Worm (Caenorhabditis elegans) whole organism, late embryonic: ENCODE data around the gene twk-8.

ENCODE experiments used
- C38D4.7 ChIP-seq: fragments of 200-800 bp; sonication (Bioruptor generic); optimal IDR thresholded peaks from 2 replicates; lab custom pipeline; 2018; ENCODE audit warnings: mild to moderate bottlenecking, missing genetic modification characterization, moderate library complexity, missing compliant biosample characterization
- F13H6.1 ChIP-seq: sonication (generic microtip); optimal IDR thresholded peaks from 2 replicates; lab custom pipeline; 2016; ENCODE audit warnings: missing genetic modification characterization, missing compliant biosample characterization
- K02D7.2 ChIP-seq: sonication (generic microtip); optimal IDR thresholded peaks from 2 replicates; lab custom pipeline; 2017; ENCODE audit warnings: mild to moderate bottlenecking, missing genetic modification characterization, missing compliant biosample characterization
- T23F11.4 ChIP-seq: fragments of 200-800 bp; sonication (Bioruptor generic); optimal IDR thresholded peaks from 2 replicates; lab custom pipeline; 2018; ENCODE audit warnings: mild to moderate bottlenecking, missing genetic modification characterization, missing compliant biosample characterization
- ceh-14 ChIP-seq: sonication (generic microtip); optimal IDR thresholded peaks from 2 replicates; lab custom pipeline; 2016; ENCODE audit warnings: missing genotype, missing genetic modification characterization, missing compliant biosample characterization
- ceh-18 ChIP-seq: sonication (generic microtip); optimal IDR thresholded peaks from 2 replicates; lab custom pipeline; 2016; ENCODE audit warnings: missing genetic modification characterization, missing compliant biosample characterization
- ceh-19 ChIP-seq: fragments of 200-800 bp; sonication (Bioruptor generic); optimal IDR thresholded peaks from 2 replicates; lab custom pipeline; 2018; ENCODE audit warnings: mild to moderate bottlenecking, missing genetic modification characterization, missing compliant biosample characterization
- ceh-2 ChIP-seq: sonication (generic microtip); optimal IDR thresholded peaks from 2 replicates; lab custom pipeline; 2016; ENCODE audit warnings: missing genotype, missing genetic modification characterization, missing compliant biosample characterization
- ceh-22 ChIP-seq: sonication (generic microtip); optimal IDR thresholded peaks from 2 replicates; lab custom pipeline; 2017; ENCODE audit warnings: missing biosample characterization, missing genetic modification characterization
- ceh-30 ChIP-seq: fragments of 150-350 bp; optimal IDR thresholded peaks from 2 replicates; lab custom pipeline; 2014; ENCODE audit warnings: missing biosample characterization, missing genetic modification characterization
- ceh-31 ChIP-seq: sonication (generic microtip); optimal IDR thresholded peaks from 2 replicates; lab custom pipeline; 2016; ENCODE audit warnings: missing genetic modification characterization, missing compliant biosample characterization
- ceh-34 ChIP-seq: sonication (generic microtip); optimal IDR thresholded peaks from 2 replicates; lab custom pipeline; 2016; ENCODE audit warnings: mild to moderate bottlenecking, missing genetic modification characterization, missing compliant biosample characterization
- ceh-48 ChIP-seq: sonication (generic microtip); optimal IDR thresholded peaks from 2 replicates; lab custom pipeline; 2016; ENCODE audit warnings: missing genetic modification characterization, inconsistent platforms, missing compliant biosample characterization
- elt-2 ChIP-seq: sonication (generic microtip); optimal IDR thresholded peaks from 2 replicates; lab custom pipeline; 2016; ENCODE audit warnings: missing genetic modification reagents, missing genetic modification characterization, missing compliant biosample characterization
- elt-4 ChIP-seq: sonication (generic microtip); optimal IDR thresholded peaks from 2 replicates; lab custom pipeline; 2016; ENCODE audit warnings: missing genetic modification characterization, missing compliant biosample characterization
- ets-4 ChIP-seq: sonication (generic microtip); optimal IDR thresholded peaks from 2 replicates; lab custom pipeline; 2016; ENCODE audit warnings: missing genetic modification characterization, missing compliant biosample characterization
- fax-1 ChIP-seq: sonication (generic microtip); optimal IDR thresholded peaks from 2 replicates; lab custom pipeline; 2016; ENCODE audit warnings: missing genotype, missing genetic modification characterization, missing compliant biosample characterization
- fkh-6 ChIP-seq: sonication (generic microtip); optimal IDR thresholded peaks from 2 replicates; lab custom pipeline; 2016; ENCODE audit warnings: missing genetic modification characterization, missing compliant biosample characterization
- gmeb-2 ChIP-seq: sonication (generic microtip); optimal IDR thresholded peaks from 2 replicates; lab custom pipeline; 2016; ENCODE audit warnings: missing genetic modification characterization, inconsistent platforms, missing compliant biosample characterization
- hlh-15 ChIP-seq: sonication (generic microtip); optimal IDR thresholded peaks from 2 replicates; lab custom pipeline; 2016; ENCODE audit warnings: missing genetic modification characterization, missing compliant biosample characterization
- hlh-8 ChIP-seq: sonication (generic microtip); optimal IDR thresholded peaks from 2 replicates; lab custom pipeline; 2016; ENCODE audit warnings: missing genotype, missing genetic modification characterization, missing compliant biosample characterization
- lim-6 ChIP-seq: sonication (generic microtip); optimal IDR thresholded peaks from 2 replicates; lab custom pipeline; 2016; ENCODE audit warnings: missing genetic modification characterization, missing compliant biosample characterization
- madf-2 ChIP-seq: sonication (generic microtip); optimal IDR thresholded peaks from 2 replicates; lab custom pipeline; 2017; ENCODE audit warnings: missing genetic modification characterization, missing compliant biosample characterization
- mec-3 ChIP-seq: sonication (generic microtip); optimal IDR thresholded peaks from 2 replicates; lab custom pipeline; 2016; ENCODE audit warnings: borderline replicate concordance, missing genetic modification characterization, missing compliant biosample characterization
- odd-2 ChIP-seq: sonication (generic microtip); optimal IDR thresholded peaks from 2 replicates; lab custom pipeline; 2017; ENCODE audit warnings: antibody characterized with exemption, mild to moderate bottlenecking, missing genetic modification characterization, missing compliant biosample characterization
- pat-9 ChIP-seq: fragments of 200-800 bp; sonication (Bioruptor generic); optimal IDR thresholded peaks from 2 replicates; lab custom pipeline; 2018; ENCODE audit warnings: mild to moderate bottlenecking, missing genetic modification characterization, moderate library complexity, missing compliant biosample characterization
- pha-2 ChIP-seq: sonication (generic microtip); optimal IDR thresholded peaks from 2 replicates; lab custom pipeline; 2017; ENCODE audit warnings: mild to moderate bottlenecking, missing genetic modification characterization, missing compliant biosample characterization
- ref-2 ChIP-seq: sonication (generic microtip); optimal IDR thresholded peaks from 2 replicates; lab custom pipeline; 2016; ENCODE audit warnings: missing genetic modification characterization, missing compliant biosample characterization
- sox-2 ChIP-seq: fragments of 200-800 bp; sonication (Bioruptor generic); IDR thresholded peaks from 2 replicates; pipeline ENCODE4 v1.3.6; 2022; ENCODE audit warnings: missing genetic modification reagents, missing genetic modification characterization, missing compliant biosample characterization
- tbx-2 ChIP-seq: sonication (generic microtip); optimal IDR thresholded peaks from 2 replicates; lab custom pipeline; 2016; ENCODE audit warnings: missing genetic modification characterization, missing compliant biosample characterization
- tbx-7 ChIP-seq: sonication (generic microtip); optimal IDR thresholded peaks from 2 replicates; lab custom pipeline; 2016; ENCODE audit warnings: missing genotype, missing genetic modification characterization, missing compliant biosample characterization
- ttx-3 ChIP-seq: sonication (generic microtip); optimal IDR thresholded peaks from 2 replicates; lab custom pipeline; 2016; ENCODE audit warnings: missing genetic modification reagents, missing genetic modification characterization, missing compliant biosample characterization
- unc-3 ChIP-seq, 2 experiments: fragments of 200-800 bp in 1 of 2; sonication (Bioruptor generic) in 1 of 2; sonication (generic microtip) in 1 of 2; conservative IDR thresholded peaks in 1 of 2; optimal IDR thresholded peaks in 1 of 2; 2 replicates each; pipeline versions ENCODE4 v1.3.6 to Lab custom; 2016 to 2022; ENCODE audit warnings: missing compliant biosample characterization in 2 of 2, missing genetic modification characterization in 2 of 2, missing genetic modification reagents in 1 of 2
- unc-42 ChIP-seq: sonication (generic microtip); optimal IDR thresholded peaks from 2 replicates; lab custom pipeline; 2016; ENCODE audit warnings: missing genotype, missing genetic modification characterization, missing compliant biosample characterization
- unc-55 ChIP-seq: sonication (generic microtip); optimal IDR thresholded peaks from 2 replicates; lab custom pipeline; 2017; ENCODE audit warnings: missing biosample characterization, missing genetic modification reagents, missing genetic modification characterization
- zip-5 ChIP-seq: sonication (generic microtip); optimal IDR thresholded peaks from 2 replicates; lab custom pipeline; 2016; ENCODE audit warnings: missing genetic modification characterization, missing compliant biosample characterization

The twk-8 gene

ce11 chrIV:9104071-9105016 is 22.2 kb downstream of the twk-8 start, which contains the start of the genes C01F6.14 and fem-3:
C01F6.14 (minus strand) TSS chrIV:9104121.
fem-3 (plus strand) TSS chrIV:9104966.
- TF ChIP-seq ceh-2 (no peak), ref-2 (tag; lab: Kevin White, UChicago) (no peak), ceh-48 (tag; lab: Kevin White, UChicago) (no peak), tbx-7 (tag; lab: Kevin White, UChicago) (no peak), odd-2 (tag; lab: Kevin White, UChicago) (no peak), ceh-22 (tag; lab: Kevin White, UChicago) (no peak), hlh-8 (tag; lab: Kevin White, UChicago) (no peak), fax-1 (tag; lab: Kevin White, UChicago) (no peak), ceh-18 (tag; lab: Kevin White, UChicago) (no peak), ceh-30 (no peak), ceh-34 (tag; lab: Kevin White, UChicago) (no peak), F13H6.1 (no peak), ceh-14 (tag; lab: Kevin White, UChicago) (no peak), K02D7.2 (tag; lab: Kevin White, UChicago) (no peak)

- TF ChIP-seq ceh-22 (tag; lab: Kevin White, UChicago) (no peak), ceh-31 (tag; lab: Kevin White, UChicago) (peak; percentile 41), elt-2 (peak; percentile 19), unc-55 (GFP tag; lab: Kevin White, UChicago) (peak; percentile 72), hlh-8 (tag; lab: Kevin White, UChicago) (peak; percentile 47), lim-6 (no peak), sox-2 (GFP tag; lab: Robert Waterston, UW) (peak; percentile 11; the same call in 1 of the 2 replicates), gmeb-2 (tag; lab: Kevin White, UChicago) (no peak), ceh-14 (tag; lab: Kevin White, UChicago) (no peak), pat-9 (peak; percentile 15), ceh-48 (tag; lab: Kevin White, UChicago) (peak; percentile 40), tbx-2 (tag; lab: Kevin White, UChicago) (peak; percentile 1)
Measured at ce11 chrIV:9107464-9107863, 25.3 kb downstream of the twk-8 start.

ce11 chrIV:9108631-9109030 is 26.5 kb downstream of the twk-8 start, which contains the start of gene aly-1:
aly-1 (plus strand) TSS chrIV:9108931.
- no peak for TF ChIP-seq hlh-15 (tag; lab: Kevin White, UChicago)
- no peak for TF ChIP-seq ref-2 (tag; lab: Kevin White, UChicago)
- TF ChIP-seq T23F11.4: no peak
- no peak for TF ChIP-seq madf-2 (tag; lab: Kevin White, UChicago)
- TF ChIP-seq pha-2: no peak
- no peak for TF ChIP-seq ttx-3
- no peak for TF ChIP-seq ceh-19 (GFP tag; lab: Kevin White, UChicago)
- no peak for TF ChIP-seq mec-3 (tag; lab: Kevin White, UChicago)
- no peak for TF ChIP-seq ets-4

- TF ChIP-seq sox-2 (GFP tag; lab: Robert Waterston, UW) (no peak), unc-3 (GFP tag; conservative IDR thresholded peaks at IDR 0.05; lab: Robert Waterston, UW) (no peak), unc-3 (tag; optimal IDR thresholded peaks at IDR 0.05; lab: Kevin White, UChicago) (no peak), zip-5 (tag; lab: Kevin White, UChicago) (no peak), ceh-18 (tag; lab: Kevin White, UChicago) (no peak), unc-55 (GFP tag; lab: Kevin White, UChicago) (no peak), fkh-6 (tag; lab: Kevin White, UChicago) (no peak), pha-2 (no peak), unc-42 (tag; lab: Kevin White, UChicago) (no peak), ceh-14 (tag; lab: Kevin White, UChicago) (no peak), elt-4 (tag; lab: Kevin White, UChicago) (no peak), ets-4 (no peak), ref-2 (tag; lab: Kevin White, UChicago) (no peak), C38D4.7 (GFP tag; lab: Kevin White, UChicago) (no peak), K02D7.2 (tag; lab: Kevin White, UChicago) (no peak), ceh-34 (tag; lab: Kevin White, UChicago) (no peak)
- TF ChIP-seq, all 69 proteins: peak for 0
Measured at ce11 chrIV:9112019-9112418, 29.9 kb downstream of the twk-8 start.
